Worm (Caenorhabditis elegans) whole organism, midembryonic: ENCODE results near the gene rbr-2.

Experiments
- T22C8.4 ChIP-seq: fragments of 200-800 bp; sonication (Bioruptor generic); IDR thresholded peaks from 2 replicates; pipeline ENCODE4 v1.3.6; 2022; ENCODE audit warnings: missing genetic modification characterization, missing compliant biosample characterization
- cog-1 ChIP-seq: sonication (generic microtip); optimal IDR thresholded peaks from 2 replicates; lab custom pipeline; 2016; ENCODE audit warnings: missing genetic modification characterization, missing compliant biosample characterization
- flt-1 ChIP-seq: fragments of 200-800 bp; sonication (Bioruptor generic); IDR thresholded peaks from 2 replicates; pipeline ENCODE4 v1.3.6; 2022; ENCODE audit warnings: missing genetic modification characterization, missing compliant biosample characterization
- klf-2 ChIP-seq: fragments of 200-800 bp; sonication (Bioruptor generic); conservative IDR thresholded peaks from 2 replicates; pipeline ENCODE4 v1.3.6; 2022; ENCODE audit warnings: missing genetic modification reagents, missing genetic modification characterization, missing compliant biosample characterization
- med-1 ChIP-seq: sonication (generic microtip); optimal IDR thresholded peaks from 2 replicates; lab custom pipeline; 2017; ENCODE audit warnings: missing genetic modification characterization, mild to moderate bottlenecking, missing compliant biosample characterization, antibody characterized with exemption, missing genetic modification reagents; ENCODE audit not compliant: insufficient read depth
- ref-1 ChIP-seq: fragments of 200-800 bp; sonication (Bioruptor generic); conservative IDR thresholded peaks from 2 replicates; pipeline ENCODE4 v1.3.6; 2022; ENCODE audit warnings: missing genetic modification reagents, missing genetic modification characterization, missing compliant biosample characterization
- tab-1 ChIP-seq: fragments of 200-800 bp; sonication (Bioruptor generic); IDR thresholded peaks from 2 replicates; pipeline ENCODE4 v1.3.6; 2022; ENCODE audit warnings: missing genetic modification characterization, missing compliant biosample characterization
- ztf-23 ChIP-seq: fragments of 200-800 bp; sonication (Bioruptor generic); IDR thresholded peaks from 2 replicates; pipeline ENCODE4 v1.3.6; 2022; ENCODE audit warnings: missing genetic modification reagents, missing genetic modification characterization, missing compliant biosample characterization
- ztf-29 ChIP-seq: fragments of 200-800 bp; sonication (Bioruptor generic); IDR thresholded peaks from 2 replicates; pipeline ENCODE4 v1.3.6; 2022; ENCODE audit warnings: missing genetic modification reagents, missing genetic modification characterization, missing compliant biosample characterization

rbr-2 gene

DNA sequence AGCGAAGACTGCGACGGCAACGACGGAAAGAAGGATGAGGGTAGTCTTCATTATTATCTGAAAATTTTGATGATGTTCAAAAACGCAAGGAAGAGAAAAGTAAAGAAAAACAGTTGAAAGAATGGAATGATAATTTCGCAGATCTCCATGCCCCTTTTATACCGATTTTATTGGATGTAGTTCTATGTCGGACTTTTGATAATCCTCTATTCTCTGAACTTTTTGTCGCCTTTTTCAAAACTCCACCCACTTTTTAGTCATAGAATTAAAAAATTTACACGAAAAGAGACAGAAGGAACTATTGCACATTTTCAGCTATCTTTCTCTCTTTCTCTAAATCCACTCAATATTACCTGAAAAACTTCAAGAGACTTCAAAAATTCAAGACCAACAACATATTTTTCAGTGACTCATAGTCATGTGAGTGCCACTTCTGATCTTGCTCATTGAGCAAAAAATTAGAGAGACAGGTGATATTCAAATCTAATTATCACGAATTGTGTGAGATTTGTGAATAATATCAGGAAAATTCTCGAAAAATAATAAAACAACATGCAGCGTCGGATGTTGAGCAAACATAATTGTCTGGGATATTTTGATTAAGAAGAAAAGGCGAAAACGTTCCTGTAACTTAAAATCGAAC lies 29.9 kb upstream of the rbr-2 start, which contains the start of gene F13E9.15:
Gene F13E9.15, minus strand, starts transcription at position 51 of the 643 bp plus-strand sequence.
- TF ChIP-seq tab-1, result no peak
- no peak for TF ChIP-seq ref-1 (GFP tag; lab: Robert Waterston, UW)
- no peak for TF ChIP-seq med-1
- TF ChIP-seq ztf-29 (GFP tag; lab: Robert Waterston, UW), result no peak
- TF ChIP-seq flt-1, result no peak
- no peak for TF ChIP-seq klf-2 (GFP tag; lab: Robert Waterston, UW)
- TF ChIP-seq ztf-23 (GFP tag; lab: Robert Waterston, UW), result no peak
- no peak for TF ChIP-seq T22C8.4 (GFP tag; lab: Robert Waterston, UW)
- TF ChIP-seq cog-1 (tag; lab: Kevin White, UChicago), result no peak

DNA sequence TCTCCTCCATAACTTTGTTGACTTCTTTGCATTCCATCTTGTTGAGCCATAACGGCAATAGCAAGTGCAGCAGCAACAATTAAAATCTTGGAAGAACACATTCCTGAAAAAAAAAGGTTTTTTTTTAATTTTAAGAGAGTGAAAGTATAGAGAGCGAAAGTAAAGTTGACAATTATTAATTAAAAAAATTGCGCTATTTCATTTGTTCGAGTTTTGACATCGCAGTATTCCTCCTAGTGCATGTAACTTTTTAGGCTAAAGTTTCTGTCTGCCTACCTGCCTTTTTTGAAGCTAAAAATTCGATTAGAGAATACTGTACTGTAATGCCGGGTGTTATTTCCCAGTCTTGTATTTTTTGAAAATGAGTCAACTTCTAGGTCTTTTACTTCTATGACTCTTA lies 27.9 kb upstream of the rbr-2 start, which contains the start of gene srlf-12:
Gene srlf-12, minus strand, starts transcription at position 101 of the 400 bp plus-strand sequence.
- TF ChIP-seq ztf-29 (GFP tag; lab: Robert Waterston, UW) (no peak), ztf-23 (GFP tag; lab: Robert Waterston, UW) (no peak), T22C8.4 (GFP tag; lab: Robert Waterston, UW) (no peak), med-1 (no peak), klf-2 (GFP tag; lab: Robert Waterston, UW) (no peak), tab-1 (no peak), flt-1 (no peak), ref-1 (GFP tag; lab: Robert Waterston, UW) (no peak), cog-1 (tag; lab: Kevin White, UChicago) (no peak)

DNA sequence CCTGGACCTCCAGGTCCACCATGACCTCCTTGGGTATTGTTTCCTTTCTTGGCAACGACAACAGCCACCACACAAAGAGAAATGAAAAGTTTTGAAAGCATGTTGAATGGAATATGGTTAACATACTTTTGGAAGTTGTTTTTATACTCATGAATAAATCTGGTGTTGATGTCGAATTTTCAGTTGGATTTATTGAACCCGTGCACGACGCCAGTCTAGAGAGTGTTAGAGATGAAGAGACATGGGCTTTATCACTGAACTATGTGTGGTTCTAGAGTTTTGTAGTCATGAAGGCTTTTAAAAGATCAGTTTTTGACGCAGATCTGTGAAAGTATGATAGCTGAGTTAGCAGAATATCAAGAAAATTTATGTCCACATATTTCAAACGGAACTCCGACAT lies 25.6 kb upstream of the rbr-2 start, which contains the start of gene srlf-14:
Gene srlf-14, minus strand, starts transcription at position 101 of the 400 bp plus-strand sequence.
- no peak for TF ChIP-seq med-1
- TF ChIP-seq tab-1, result no peak
- TF ChIP-seq ztf-29 (GFP tag; lab: Robert Waterston, UW), result no peak

DNA sequence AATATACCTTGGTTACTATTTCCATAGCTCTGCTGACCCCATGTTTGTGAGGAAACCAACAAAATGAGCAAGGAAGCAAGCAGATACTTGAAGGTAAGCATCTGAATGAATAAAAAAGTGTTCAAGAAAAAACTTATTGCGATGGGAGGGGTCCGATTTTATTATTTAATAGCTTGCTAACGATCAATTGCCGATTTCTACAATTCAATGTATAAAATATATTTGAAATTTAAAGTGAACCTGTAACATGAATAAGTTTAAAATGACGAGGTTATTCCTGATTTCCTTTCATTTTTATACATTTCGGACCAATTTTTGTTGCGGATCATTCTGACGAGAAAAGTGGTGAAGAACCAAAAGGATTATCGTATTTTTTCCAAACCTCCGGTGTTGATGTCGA lies 23.4 kb upstream of the rbr-2 start, which contains the start of gene srlf-13:
Gene srlf-13, minus strand, starts transcription at position 101 of the 400 bp plus-strand sequence.
- TF ChIP-seq tab-1 (no peak), med-1 (no peak), ref-1 (GFP tag; lab: Robert Waterston, UW) (no peak), ztf-29 (GFP tag; lab: Robert Waterston, UW) (no peak), ztf-23 (GFP tag; lab: Robert Waterston, UW) (no peak), klf-2 (GFP tag; lab: Robert Waterston, UW) (no peak), T22C8.4 (GFP tag; lab: Robert Waterston, UW) (no peak), cog-1 (tag; lab: Kevin White, UChicago) (no peak), flt-1 (no peak)

DNA sequence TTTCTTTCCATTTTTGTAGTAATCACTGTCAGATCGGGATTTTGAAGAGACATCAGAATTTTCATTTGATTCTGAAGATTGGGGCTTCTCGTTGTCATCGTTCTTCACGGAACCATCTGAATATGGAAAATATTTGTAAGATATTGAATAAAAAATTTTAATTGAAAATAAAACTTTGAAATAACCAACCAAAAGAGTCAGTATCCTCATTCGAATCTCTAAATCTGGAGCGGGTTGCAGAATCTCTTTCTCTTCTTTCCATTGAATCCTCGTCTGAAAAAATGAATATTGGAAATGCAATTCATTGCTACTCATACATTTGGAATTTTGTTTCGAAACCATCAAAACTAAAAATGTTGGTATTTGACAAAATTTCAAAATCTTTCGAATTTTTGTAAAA lies 21.7 kb upstream of the rbr-2 start:
- no peak for TF ChIP-seq cog-1 (tag; lab: Kevin White, UChicago)
- TF ChIP-seq klf-2 (GFP tag; lab: Robert Waterston, UW), result no peak
- no peak for TF ChIP-seq ztf-29 (GFP tag; lab: Robert Waterston, UW)
- no peak for TF ChIP-seq tab-1
- TF ChIP-seq ref-1 (GFP tag; lab: Robert Waterston, UW), result no peak
- no peak for TF ChIP-seq flt-1
- TF ChIP-seq T22C8.4 (GFP tag; lab: Robert Waterston, UW), result no peak
- no peak for TF ChIP-seq med-1

DNA sequence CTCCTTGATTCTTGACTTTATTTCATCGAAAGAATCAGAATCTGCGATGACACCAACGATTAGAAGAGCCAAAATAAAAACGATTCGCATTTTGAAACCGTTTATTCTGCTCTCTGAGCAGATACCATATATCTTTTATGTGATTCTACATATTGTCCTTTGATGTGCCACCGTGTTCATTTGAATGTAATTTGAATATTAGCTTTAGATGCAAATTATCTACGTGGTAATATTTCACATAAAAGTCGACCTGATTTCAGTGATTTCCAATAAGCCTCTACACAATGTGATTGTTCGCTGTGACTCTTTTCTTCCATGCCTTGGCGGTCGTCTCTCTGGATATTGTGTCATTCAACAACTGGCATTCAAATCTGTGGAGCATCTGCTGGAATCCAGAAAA lies 20.8 kb upstream of the rbr-2 start, which contains the start of the genes F13E9.9 and F13E9.19:
Gene F13E9.9, minus strand, starts transcription at position 101 of the 400 bp plus-strand sequence.
Gene F13E9.19, plus strand, starts transcription at position 316 of the 400 bp plus-strand sequence.
- TF ChIP-seq med-1 (no peak), ztf-29 (GFP tag; lab: Robert Waterston, UW) (no peak), cog-1 (tag; lab: Kevin White, UChicago) (no peak), klf-2 (GFP tag; lab: Robert Waterston, UW) (no peak), ref-1 (GFP tag; lab: Robert Waterston, UW) (no peak), flt-1 (no peak), ztf-23 (GFP tag; lab: Robert Waterston, UW) (no peak), T22C8.4 (GFP tag; lab: Robert Waterston, UW) (no peak), tab-1 (no peak)

DNA sequence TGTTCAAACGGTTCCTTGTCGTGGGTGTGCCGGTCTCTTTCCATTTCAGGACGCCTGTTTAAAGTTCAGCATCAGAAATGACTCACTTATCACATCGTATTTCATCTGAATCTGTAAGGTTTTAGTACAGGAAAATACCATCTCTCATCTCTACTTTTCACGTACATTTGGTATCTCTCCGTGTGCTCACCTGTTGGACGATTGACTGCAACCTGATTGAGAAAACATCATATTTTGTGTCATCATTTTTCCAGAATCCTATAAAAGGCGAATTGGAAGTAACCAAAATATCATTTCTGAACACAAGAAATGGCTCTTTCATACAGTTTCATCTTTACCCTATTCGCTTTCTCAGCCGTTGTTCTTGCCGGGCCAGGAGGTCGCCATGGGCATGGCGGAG lies 19.8 kb upstream of the rbr-2 start, which contains the start of gene srlf-30:
Gene srlf-30, plus strand, starts transcription at position 301 of the 400 bp plus-strand sequence.
- TF ChIP-seq ztf-23 (GFP tag; lab: Robert Waterston, UW) (no peak), tab-1 (no peak), ref-1 (GFP tag; lab: Robert Waterston, UW) (no peak), T22C8.4 (GFP tag; lab: Robert Waterston, UW) (no peak), med-1 (no peak), klf-2 (GFP tag; lab: Robert Waterston, UW) (no peak), ztf-29 (GFP tag; lab: Robert Waterston, UW) (no peak), flt-1 (no peak), cog-1 (tag; lab: Kevin White, UChicago) (no peak)

DNA sequence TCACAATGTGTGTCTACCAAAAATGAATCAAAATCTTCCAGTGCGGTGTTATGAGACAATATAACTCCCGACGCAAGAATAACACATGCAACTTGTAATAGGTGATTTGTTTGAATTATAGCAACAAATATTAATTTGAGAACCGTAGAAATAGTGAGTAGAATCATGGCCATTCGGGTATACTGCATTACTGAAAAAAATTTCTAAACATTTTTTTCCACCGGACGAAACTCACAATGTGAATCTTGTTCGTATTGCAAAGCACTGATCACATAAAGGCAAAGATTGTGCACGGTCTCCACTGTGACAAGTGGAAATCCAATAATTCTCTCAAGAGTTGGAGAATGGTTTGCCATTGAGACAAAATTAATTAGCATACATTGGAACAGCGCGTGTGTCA lies 17.4 kb upstream of the rbr-2 start:
- TF ChIP-seq ztf-23 (GFP tag; lab: Robert Waterston, UW) (no peak), flt-1 (no peak), tab-1 (no peak), med-1 (no peak)

DNA sequence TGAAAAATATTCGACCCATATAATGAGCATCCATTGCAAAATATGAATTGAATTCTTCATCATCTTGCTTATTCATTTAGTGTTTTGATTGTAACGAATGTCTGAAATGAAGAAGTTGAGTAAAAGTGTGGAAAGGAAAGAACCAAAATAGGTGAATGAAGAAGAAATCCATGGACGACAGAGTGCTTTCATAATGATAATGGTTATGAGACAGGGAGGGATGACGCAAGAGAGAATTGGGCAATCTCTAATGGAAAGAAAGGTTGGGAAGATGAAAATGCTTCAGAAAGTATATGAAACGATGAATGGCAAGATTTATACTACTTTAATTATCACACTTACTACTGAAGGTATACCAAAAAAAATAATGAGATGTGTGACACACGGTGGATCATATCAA lies 15.6 kb upstream of the rbr-2 start, which contains the start of gene ZK596.3:
Gene ZK596.3, minus strand, starts transcription at position 101 of the 400 bp plus-strand sequence.
- TF ChIP-seq tab-1 (no peak), flt-1 (no peak), T22C8.4 (GFP tag; lab: Robert Waterston, UW) (no peak), ztf-29 (GFP tag; lab: Robert Waterston, UW) (no peak), cog-1 (tag; lab: Kevin White, UChicago) (no peak)

DNA sequence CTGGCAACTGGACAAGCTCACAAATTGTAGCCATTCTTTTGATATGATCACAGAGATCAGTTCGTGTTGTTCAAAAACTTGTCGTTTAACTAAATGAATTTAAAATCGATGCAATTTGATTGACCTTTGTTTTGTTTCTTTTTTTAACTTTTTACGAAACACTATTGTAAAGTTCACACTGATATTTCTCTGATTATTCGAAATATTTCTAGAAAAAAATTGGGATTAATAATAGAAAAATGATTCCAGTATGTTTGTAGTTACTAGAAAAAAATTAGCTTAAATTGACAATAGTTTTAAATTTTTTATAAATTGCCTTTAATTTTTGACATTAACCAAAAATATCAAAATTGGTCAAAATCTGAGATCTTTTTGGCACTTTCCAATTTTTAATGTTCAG lies 10.7 kb upstream of the rbr-2 start, which contains the start of gene ZK596.2:
Gene ZK596.2, minus strand, starts transcription at position 101 of the 400 bp plus-strand sequence.
- TF ChIP-seq ref-1 (GFP tag; lab: Robert Waterston, UW) (no peak), ztf-29 (GFP tag; lab: Robert Waterston, UW) (no peak), ztf-23 (GFP tag; lab: Robert Waterston, UW) (no peak), cog-1 (tag; lab: Kevin White, UChicago) (no peak), flt-1 (no peak), tab-1 (no peak), klf-2 (GFP tag; lab: Robert Waterston, UW) (no peak), med-1 (no peak), T22C8.4 (GFP tag; lab: Robert Waterston, UW) (no peak)
